Fruit fly (Drosophila melanogaster): ENCODE data around the gene mira.

Gene mira

DNA sequence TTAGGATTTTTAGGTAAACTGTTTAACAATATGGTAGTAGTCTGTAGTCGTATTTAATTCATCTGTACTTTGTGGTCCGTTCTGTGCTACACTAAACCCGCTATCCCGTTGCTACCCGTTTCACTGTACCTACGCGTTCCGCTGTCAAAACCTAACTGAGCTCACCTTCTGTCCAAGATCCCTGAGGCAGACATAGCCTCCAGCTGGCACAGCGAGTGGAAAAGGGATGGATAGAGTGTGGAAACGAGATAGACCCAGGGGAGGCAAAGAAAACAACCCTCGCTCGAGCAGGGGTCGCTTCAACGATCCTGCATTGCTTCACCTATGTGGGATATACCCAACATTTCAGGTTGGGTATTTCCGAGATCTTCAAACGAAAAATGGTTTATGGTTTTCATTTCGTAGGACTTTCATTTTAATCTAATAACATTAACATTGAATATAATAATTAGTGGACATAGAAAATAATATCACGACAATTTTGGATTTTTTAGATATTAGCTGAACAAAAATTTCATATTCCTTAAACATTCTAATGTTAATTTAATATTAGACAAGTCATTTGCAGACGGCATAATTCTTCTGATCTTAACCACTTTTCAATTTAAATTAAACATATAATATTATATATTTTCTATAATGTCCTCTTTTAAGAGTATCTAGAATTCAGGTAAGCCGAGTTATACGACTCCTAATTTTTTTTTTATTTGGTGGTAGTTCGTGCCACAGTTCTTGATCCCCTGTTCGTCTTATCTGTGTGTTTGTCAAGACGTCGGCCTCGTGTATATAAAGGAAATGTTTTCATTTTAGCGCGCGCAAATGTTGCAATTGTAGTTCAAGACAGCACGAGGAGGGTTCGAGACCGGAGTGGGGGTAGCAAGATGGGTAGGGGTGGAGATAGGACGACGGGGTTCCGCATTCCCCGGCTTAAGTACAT, at the start of gene mira:
TSS of gene mira (minus strand) at position 281 of the 937 bp plus-strand sequence.
- TF ChIP-seq Myc (optimal IDR thresholded peaks at IDR 0.05): no peak
- TF ChIP-seq psq (optimal IDR thresholded peaks at IDR 0.05): no peak
- TF ChIP-seq insv (optimal IDR thresholded peaks at IDR 0.05): no peak
- TF ChIP-seq Sin3A (optimal IDR thresholded peaks at IDR 0.05): no peak
- no peak for TF ChIP-seq h (optimal IDR thresholded peaks at IDR 0.05)
- TF ChIP-seq ttk (optimal IDR thresholded peaks at IDR 0.05): no peak

DNA sequence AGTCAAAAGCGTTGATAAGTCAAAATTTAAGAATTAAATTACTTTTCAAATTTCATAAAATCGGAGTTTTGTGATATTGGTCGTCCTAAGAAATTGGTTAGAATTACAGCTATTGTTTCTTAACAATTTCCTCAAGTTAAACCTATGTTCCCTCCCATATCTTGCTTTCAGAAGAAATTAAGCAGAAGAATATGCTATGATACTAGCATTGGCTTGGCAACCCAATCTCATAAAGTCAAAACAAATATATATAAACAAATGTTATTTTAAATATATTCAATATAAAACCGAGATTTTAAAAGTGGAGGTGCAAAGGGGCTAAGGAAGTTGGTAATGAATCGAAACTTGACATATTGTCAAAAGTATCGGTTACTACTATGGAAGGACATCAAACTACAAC, 37.7 kb upstream of the mira start, which contains the start of gene CG31213:
TSS of gene CG31213 (plus strand) at position 301 of the 400 bp plus-strand sequence.
- TF ChIP-seq psq (optimal IDR thresholded peaks at IDR 0.05) (no peak), insv (optimal IDR thresholded peaks at IDR 0.05) (no peak), h (optimal IDR thresholded peaks at IDR 0.05) (no peak), ttk (optimal IDR thresholded peaks at IDR 0.05) (no peak), Sin3A (optimal IDR thresholded peaks at IDR 0.05) (no peak), Myc (optimal IDR thresholded peaks at IDR 0.05) (no peak)

DNA sequence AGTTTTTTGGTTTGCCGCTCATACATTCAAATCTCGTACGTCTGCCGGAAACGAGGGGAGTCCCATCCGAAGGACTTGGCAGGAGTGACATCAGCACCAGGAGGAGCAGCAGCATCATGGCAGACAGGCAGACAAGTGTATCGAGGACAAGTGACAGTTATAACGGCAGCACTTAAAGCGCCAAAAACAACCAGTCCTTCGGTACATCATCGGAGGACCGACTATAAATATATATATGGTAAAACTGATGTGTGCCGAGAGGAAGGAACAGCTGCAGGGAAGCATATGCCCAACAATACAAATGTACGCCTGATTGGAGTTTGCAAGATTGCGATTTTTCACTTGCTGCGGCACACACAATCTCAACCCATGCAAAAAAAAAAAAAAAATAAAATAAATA, 33.8 kb upstream of the mira start:
- TF ChIP-seq Myc (optimal IDR thresholded peaks at IDR 0.05): no peak
- TF ChIP-seq insv (optimal IDR thresholded peaks at IDR 0.05): no peak
- no peak for TF ChIP-seq ttk (optimal IDR thresholded peaks at IDR 0.05)
- TF ChIP-seq psq (optimal IDR thresholded peaks at IDR 0.05): no peak
- no peak for TF ChIP-seq h (optimal IDR thresholded peaks at IDR 0.05)
- no peak for TF ChIP-seq Sin3A (optimal IDR thresholded peaks at IDR 0.05)

DNA sequence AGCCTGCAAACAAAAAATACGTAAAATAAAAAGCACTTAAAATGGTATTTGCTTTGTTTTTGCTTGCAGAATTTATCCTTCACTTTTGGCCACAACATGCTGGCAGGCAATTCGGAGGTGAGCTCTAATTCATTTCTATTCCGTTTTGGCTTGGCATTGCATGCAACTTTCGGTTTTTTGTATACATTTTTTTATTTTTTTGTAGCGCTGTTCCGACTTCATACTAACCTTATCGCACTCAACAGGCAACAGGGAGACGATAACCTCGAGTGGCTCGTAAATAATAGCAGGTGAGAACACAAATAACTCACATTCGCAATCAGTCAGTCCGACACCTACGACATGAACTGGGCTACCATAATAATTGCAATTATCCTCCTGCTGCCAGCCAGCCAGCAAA, 13.2 kb upstream of the mira start, which contains the start of gene CG4783:
TSS of gene CG4783 (plus strand) at position 301 of the 400 bp plus-strand sequence.
- no peak for TF ChIP-seq Myc (optimal IDR thresholded peaks at IDR 0.05)
- no peak for TF ChIP-seq Sin3A (optimal IDR thresholded peaks at IDR 0.05)
- no peak for TF ChIP-seq ttk (optimal IDR thresholded peaks at IDR 0.05)
- TF ChIP-seq insv (optimal IDR thresholded peaks at IDR 0.05): no peak
- no peak for TF ChIP-seq h (optimal IDR thresholded peaks at IDR 0.05)
- TF ChIP-seq psq (optimal IDR thresholded peaks at IDR 0.05): no peak

DNA sequence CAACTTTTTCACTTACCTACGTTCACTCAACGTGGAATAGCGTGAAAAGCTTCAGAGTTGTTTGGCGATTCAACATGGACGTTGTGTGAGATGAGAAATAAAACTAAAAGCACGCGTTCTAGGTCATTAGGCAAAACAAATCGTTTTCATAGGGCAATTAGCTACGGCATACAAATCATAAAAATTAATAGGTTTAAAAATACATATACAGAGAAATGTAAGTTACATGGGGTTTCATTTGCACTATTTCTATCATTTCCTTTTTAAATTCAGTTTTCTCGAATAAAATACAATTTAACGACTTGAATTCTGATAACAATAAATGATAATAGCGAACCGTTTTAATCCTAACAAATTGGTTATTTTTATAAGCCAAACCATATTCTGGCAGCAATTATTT, 7.4 kb upstream of the mira start, which contains the start of gene CG46042:
TSS of gene CG46042 (minus strand) at position 101 of the 400 bp plus-strand sequence.
- TF ChIP-seq ttk (optimal IDR thresholded peaks at IDR 0.05) (no peak), psq (optimal IDR thresholded peaks at IDR 0.05) (no peak), h (optimal IDR thresholded peaks at IDR 0.05) (no peak), Myc (optimal IDR thresholded peaks at IDR 0.05) (no peak), Sin3A (optimal IDR thresholded peaks at IDR 0.05) (no peak), insv (optimal IDR thresholded peaks at IDR 0.05) (no peak)

DNA sequence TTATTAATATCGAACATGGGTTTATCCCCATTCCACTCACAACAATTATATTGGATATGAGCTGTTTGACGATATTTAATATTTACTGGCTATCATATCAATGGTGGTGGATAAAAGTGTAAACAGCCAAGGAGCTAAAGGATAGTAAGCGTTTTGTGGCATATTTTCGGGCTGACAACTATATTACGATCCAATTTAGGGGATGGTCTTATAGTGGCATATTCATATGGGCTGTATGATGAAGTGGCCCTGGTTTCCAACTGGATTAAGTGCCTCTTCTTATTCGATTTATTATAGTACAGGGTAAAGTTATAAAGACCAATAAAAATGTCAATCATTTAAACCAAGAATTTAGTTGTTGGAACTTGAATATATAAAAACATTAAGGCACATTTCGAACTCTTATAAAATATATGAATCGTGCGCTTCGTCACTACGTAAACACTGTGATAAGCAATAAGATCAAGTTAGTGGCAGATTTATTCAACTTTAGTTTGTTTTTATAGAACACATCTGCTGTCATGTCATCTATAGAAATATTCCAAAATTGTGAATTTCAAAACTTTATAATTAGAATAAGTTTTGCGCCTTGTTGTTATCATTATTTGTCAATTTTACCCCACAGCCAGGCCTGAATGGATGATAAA, 4.1 kb upstream of the mira start:
- TF ChIP-seq Myc (optimal IDR thresholded peaks at IDR 0.05): no peak

DNA sequence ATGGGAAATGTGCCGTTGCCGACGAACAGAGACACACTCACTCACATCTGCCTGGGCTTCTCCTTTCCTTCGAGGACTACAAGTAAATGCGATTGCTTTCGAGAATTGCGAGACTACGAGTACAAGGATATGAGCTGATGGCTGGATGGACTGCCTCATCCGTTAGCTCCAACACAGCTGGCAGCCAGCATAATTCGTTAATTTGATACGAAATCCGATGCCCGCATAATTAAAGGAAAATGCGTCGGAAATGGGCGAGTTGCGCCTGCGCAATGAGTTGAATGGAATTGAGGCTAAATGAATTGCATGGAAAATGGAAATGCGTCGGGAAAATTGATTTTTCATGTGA, 831 bp upstream of the mira start:
- TF ChIP-seq ttk (optimal IDR thresholded peaks at IDR 0.05) (no peak), Myc (optimal IDR thresholded peaks at IDR 0.05) (no peak), psq (optimal IDR thresholded peaks at IDR 0.05) (no peak), insv (optimal IDR thresholded peaks at IDR 0.05) (no peak), Sin3A (optimal IDR thresholded peaks at IDR 0.05) (no peak), h (optimal IDR thresholded peaks at IDR 0.05) (no peak)

DNA sequence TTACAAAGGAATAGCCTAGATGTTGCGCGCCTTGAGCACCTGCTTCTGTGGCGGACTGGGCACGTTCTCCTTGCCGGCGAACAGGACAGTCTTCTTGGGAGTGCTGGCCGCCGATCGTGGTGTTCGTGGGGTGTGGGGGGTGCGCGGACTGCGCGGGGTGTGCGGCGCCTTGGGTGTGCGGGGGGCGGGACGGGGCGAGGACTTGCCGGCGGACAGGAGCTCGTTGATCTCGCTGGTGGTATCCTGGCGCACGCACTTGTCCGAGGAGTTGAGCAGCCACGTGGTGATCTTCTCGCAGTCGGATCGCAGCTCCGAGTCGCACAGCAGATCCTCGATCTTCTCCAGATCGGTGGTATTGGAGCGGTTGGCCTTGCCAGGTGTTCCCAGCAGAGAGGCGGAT, 2.8 kb downstream of the mira start:
- TF ChIP-seq ttk (optimal IDR thresholded peaks at IDR 0.05) (no peak), psq (optimal IDR thresholded peaks at IDR 0.05) (no peak), Myc (optimal IDR thresholded peaks at IDR 0.05) (no peak), h (optimal IDR thresholded peaks at IDR 0.05) (no peak), insv (optimal IDR thresholded peaks at IDR 0.05) (no peak), Sin3A (optimal IDR thresholded peaks at IDR 0.05) (no peak)

DNA sequence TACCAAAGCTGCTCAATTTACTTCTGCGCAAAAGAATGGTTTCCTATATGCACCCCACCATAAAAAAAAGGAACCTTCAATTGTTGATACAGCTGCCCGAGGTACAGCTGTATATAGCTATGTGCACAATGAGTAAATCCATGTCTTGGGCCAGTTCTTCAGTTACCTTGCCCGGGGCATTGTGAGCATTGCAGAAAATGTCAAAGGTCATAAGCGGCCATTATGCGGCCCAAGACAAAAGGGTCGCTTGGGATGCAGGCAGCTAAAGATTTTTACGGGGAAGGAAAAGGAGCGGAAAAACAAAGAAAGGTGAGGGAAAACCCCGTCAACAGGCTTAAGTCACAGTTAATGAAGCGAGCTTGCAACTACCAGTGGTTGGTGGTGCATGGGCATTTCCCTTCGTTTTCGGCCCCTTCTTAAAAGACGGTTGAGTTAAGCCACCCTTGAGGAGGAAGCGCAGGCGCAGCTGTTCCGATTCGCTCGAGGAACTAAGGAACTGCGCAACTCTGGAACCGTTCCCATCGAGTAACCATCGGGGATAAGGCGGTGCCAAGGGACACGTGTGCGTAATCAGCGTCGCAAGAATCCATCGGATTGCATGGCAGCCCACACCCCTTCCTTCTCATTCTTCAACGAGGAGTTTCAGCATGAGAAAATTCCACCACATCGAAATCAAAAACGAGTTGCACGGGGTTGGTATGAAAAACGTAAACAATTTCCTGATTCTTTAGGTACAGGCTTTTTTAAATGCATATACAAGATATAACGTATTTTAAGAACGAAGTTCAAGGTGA, 3.8 kb downstream of the mira start:
- TF ChIP-seq ttk (optimal IDR thresholded peaks at IDR 0.05): no peak
- TF ChIP-seq h (optimal IDR thresholded peaks at IDR 0.05): no peak
- TF ChIP-seq Sin3A (optimal IDR thresholded peaks at IDR 0.05): no peak
- TF ChIP-seq psq (optimal IDR thresholded peaks at IDR 0.05): no peak
- no peak for TF ChIP-seq insv (optimal IDR thresholded peaks at IDR 0.05)

DNA sequence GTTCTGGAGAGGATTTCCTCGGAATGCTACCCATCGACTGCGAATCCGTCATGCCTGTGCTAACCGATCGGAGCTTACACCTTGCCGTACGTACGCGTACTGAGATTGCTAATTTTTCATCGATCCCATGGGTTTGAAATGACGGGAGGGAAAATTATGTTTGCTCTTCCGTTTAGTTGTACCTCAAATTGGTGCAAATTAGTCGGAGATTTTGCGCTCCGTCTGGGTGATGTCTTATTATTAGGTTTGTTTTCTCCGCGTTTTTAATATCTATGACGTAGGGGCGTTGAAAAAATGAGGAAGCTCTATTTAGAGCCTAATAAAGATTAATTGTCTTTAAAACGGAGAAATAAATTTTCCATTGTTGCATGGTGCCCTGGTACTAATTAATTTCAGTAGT, 6.4 kb downstream of the mira start, which contains the start of gene CG4459:
TSS of gene CG4459 (minus strand) at position 101 of the 400 bp plus-strand sequence.
- TF ChIP-seq Myc (optimal IDR thresholded peaks at IDR 0.05): no peak
- no peak for TF ChIP-seq h (optimal IDR thresholded peaks at IDR 0.05)
- TF ChIP-seq psq (optimal IDR thresholded peaks at IDR 0.05): no peak

DNA sequence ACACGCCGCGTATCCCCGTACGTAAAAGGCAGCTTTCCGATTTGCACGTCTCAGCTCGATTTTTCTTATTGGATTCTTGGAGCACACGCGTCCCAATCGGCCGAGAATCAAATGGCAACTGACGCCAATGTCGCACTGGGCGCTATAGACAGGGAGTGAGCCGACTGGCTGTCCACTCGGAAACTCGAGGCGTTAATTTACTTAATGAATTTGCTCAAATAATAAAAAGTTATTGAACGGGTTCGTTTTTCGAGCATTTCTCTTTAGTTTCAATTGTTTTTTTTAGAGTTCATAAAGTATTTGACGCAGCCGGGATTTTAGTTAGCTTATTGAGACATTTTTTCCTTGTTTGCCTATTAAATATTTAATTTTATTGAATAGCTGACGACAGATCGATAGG, 9.6 kb downstream of the mira start, which contains the start of gene CG4462:
TSS of gene CG4462 (minus strand) at position 101 of the 400 bp plus-strand sequence.
- TF ChIP-seq h (optimal IDR thresholded peaks at IDR 0.05) (no peak), ttk (optimal IDR thresholded peaks at IDR 0.05) (no peak)

DNA sequence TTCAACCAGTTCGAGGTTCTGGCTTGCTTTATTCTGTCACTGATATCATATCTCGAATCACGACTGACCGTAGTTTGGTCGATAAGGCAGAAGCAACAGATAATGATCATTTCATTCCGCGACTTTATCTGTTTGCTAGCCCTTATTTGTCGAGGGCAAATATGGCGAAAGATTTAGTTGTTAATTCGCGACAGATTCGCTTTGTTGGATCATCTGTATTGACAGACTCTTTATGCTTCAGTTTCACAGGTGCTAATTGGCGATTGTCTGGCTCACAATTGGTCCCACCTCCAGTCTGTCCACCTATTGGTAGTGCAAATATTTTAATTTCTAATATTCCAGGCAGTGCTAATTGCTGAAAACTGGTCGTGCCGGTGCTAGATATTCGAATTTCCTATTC, 10.6 kb downstream of the mira start:
- TF ChIP-seq psq (optimal IDR thresholded peaks at IDR 0.05): no peak
- TF ChIP-seq ttk (optimal IDR thresholded peaks at IDR 0.05): no peak
- no peak for TF ChIP-seq h (optimal IDR thresholded peaks at IDR 0.05)
- no peak for TF ChIP-seq Sin3A (optimal IDR thresholded peaks at IDR 0.05)
- TF ChIP-seq insv (optimal IDR thresholded peaks at IDR 0.05): no peak
- TF ChIP-seq Myc (optimal IDR thresholded peaks at IDR 0.05): no peak

Data from Kc167 (cell line).